Worm (Caenorhabditis elegans) whole organism, midembryonic: Measurements from ENCODE around the gene T07C4.3.

Source experiments
- cog-1 ChIP-seq: sonication (generic microtip); optimal IDR thresholded peaks from 2 replicates; lab custom pipeline; 2016; ENCODE audit warnings: missing genetic modification characterization, missing compliant biosample characterization
- flt-1 ChIP-seq: fragments of 200-800 bp; sonication (Bioruptor generic); IDR thresholded peaks from 2 replicates; pipeline ENCODE4 v1.3.6; 2022; ENCODE audit warnings: missing genetic modification characterization, missing compliant biosample characterization
- med-1 ChIP-seq: sonication (generic microtip); optimal IDR thresholded peaks from 2 replicates; lab custom pipeline; 2017; ENCODE audit warnings: missing genetic modification characterization, mild to moderate bottlenecking, missing compliant biosample characterization, antibody characterized with exemption, missing genetic modification reagents; ENCODE audit not compliant: insufficient read depth
- ztf-23 ChIP-seq: fragments of 200-800 bp; sonication (Bioruptor generic); IDR thresholded peaks from 2 replicates; pipeline ENCODE4 v1.3.6; 2022; ENCODE audit warnings: missing genetic modification reagents, missing genetic modification characterization, missing compliant biosample characterization

DNA sequence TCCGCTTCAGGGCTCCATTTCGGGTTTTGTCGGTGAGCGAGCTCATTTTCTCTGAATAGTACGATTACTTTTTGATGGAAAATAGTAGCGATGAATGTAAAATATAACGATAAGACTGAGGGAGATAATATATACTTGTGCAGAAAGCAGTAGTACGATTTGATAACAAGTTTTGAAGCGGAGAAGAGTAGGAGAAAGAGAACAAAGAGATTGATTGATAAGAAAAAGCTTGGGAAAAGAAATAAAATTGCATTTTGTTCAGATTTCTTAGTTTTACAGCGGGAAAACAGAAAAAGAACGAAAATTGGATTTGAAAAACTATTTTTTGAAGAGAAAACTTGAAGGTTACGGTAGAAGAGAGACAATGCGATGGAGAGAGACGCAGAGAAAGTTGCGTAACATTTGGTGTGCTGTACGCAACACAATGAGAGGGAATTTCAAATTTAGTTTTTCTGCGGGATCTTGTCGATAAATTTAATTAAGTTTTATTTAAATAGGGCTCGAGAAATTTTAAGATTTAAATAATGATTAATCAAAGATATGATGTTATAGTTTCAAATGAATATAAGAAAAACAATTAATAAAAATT, 5.7 kb downstream of the T07C4.3 start, which contains the start of gene umps-1:
- TF ChIP-seq cog-1 = no peak
- TF ChIP-seq med-1 = no peak
- TF ChIP-seq flt-1 (GFP tag; lab: Robert Waterston, UW) = no peak
- TF ChIP-seq ztf-23 = no peak
